Worm (Caenorhabditis elegans) whole organism, mixed stage, embryonic: Measurements from ENCODE around the gene F57F4.2.

Experiments
- ces-1 ChIP-seq: fragments of 150-350 bp; optimal IDR thresholded peaks from 2 replicates; lab custom pipeline; 2014; ENCODE audit warnings: missing biosample characterization, missing genetic modification reagents, missing genetic modification characterization
- elt-3 ChIP-seq: fragments of 150-350 bp; optimal IDR thresholded peaks from 2 replicates; lab custom pipeline; 2014; ENCODE audit warnings: missing biosample characterization, missing genetic modification characterization
- lin-13 ChIP-seq: fragments of 150-350 bp; optimal IDR thresholded peaks from 2 replicates; lab custom pipeline; 2014; ENCODE audit warnings: missing biosample characterization, missing genetic modification characterization
- nhr-12 ChIP-seq: fragments of 150-350 bp; optimal IDR thresholded peaks from 2 replicates; lab custom pipeline; 2014; ENCODE audit warnings: missing biosample characterization, missing genetic modification characterization
- nhr-237 ChIP-seq: fragments of 150-350 bp; optimal IDR thresholded peaks from 2 replicates; lab custom pipeline; 2014; ENCODE audit warnings: missing biosample characterization, missing genetic modification characterization
- nhr-28 ChIP-seq: fragments of 150-350 bp; optimal IDR thresholded peaks from 2 replicates; lab custom pipeline; 2014; ENCODE audit warnings: missing biosample characterization, missing genetic modification characterization
- nhr-76 ChIP-seq: sonication (generic microtip); optimal IDR thresholded peaks from 2 replicates; lab custom pipeline; 2017; ENCODE audit warnings: missing biosample characterization, missing genetic modification characterization
- unc-62 ChIP-seq: fragments of 150-350 bp; optimal IDR thresholded peaks from 2 replicates; lab custom pipeline; 2014; ENCODE audit warnings: missing biosample characterization, missing genetic modification reagents, missing genetic modification characterization
- ztf-11 ChIP-seq: fragments of 150-350 bp; optimal IDR thresholded peaks from 2 replicates; lab custom pipeline; 2014; ENCODE audit warnings: missing biosample characterization, missing genetic modification characterization

- TF ChIP-seq ces-1 (no peak), nhr-12 (no peak), ztf-11 (tag; lab: Kevin White, UChicago) (no peak), elt-3 (tag; lab: Kevin White, UChicago) (no peak), nhr-28 (no peak), lin-13 (tag; lab: Kevin White, UChicago) (no peak), nhr-237 (no peak), unc-62 (GFP tag; lab: Kevin White, UChicago) (no peak), nhr-76 (tag; lab: Kevin White, UChicago) (no peak)
These were observed 34.1 kb downstream of the F57F4.2 start for ce11 chrV:6355412-6355811.
